Fruit fly (Drosophila melanogaster) whole organism, embryonic: Measurements from ENCODE around the gene CG7945.
A peak's percentile ranks its signal among the peaks of the same experiment; 100 is the strongest.

ENCODE experiments used
- ATbp ChIP-seq: fragments of 200-800 bp; sonication (Bioruptor generic); optimal IDR thresholded peaks from 2 replicates; lab custom pipeline; 2017; ENCODE audit warnings: missing biosample characterization, mild to moderate bottlenecking, missing genetic modification characterization, missing genetic modification reagents
- Atf-2 ChIP-seq: fragments of 200-800 bp; sonication (Bioruptor generic); optimal IDR thresholded peaks from 2 replicates; lab custom pipeline; 2016; ENCODE audit warnings: missing biosample characterization, missing genetic modification characterization
- Atf3 ChIP-seq: fragments of 200-800 bp; sonication (Bioruptor generic); optimal IDR thresholded peaks from 3 replicates; lab custom pipeline; 2016; ENCODE audit warnings: missing biosample characterization, missing genetic modification characterization
- BEAF-32 ChIP-seq: fragments of 200-800 bp; sonication (Bioruptor generic); optimal IDR thresholded peaks from 3 replicates; lab custom pipeline; 2017; ENCODE audit warnings: missing biosample characterization, missing genetic modification characterization, mild to moderate bottlenecking, moderate library complexity, missing genetic modification reagents
- Blimp-1 ChIP-seq: fragments of 200-800 bp; sonication (Bioruptor generic); optimal IDR thresholded peaks from 3 replicates; lab custom pipeline; 2018; ENCODE audit warnings: missing biosample characterization, missing genetic modification characterization, mild to moderate bottlenecking, moderate library complexity, missing genetic modification reagents
- CG1024 ChIP-seq: fragments of 200-800 bp; sonication (Bioruptor generic); IDR thresholded peaks from 2 replicates; pipeline ENCODE4 v1.3.6; 2022; ENCODE audit warnings: missing biosample characterization, missing genetic modification characterization
- CG10462 ChIP-seq: fragments of 200-800 bp; sonication (Bioruptor generic); optimal IDR thresholded peaks from 2 replicates; lab custom pipeline; 2016; ENCODE audit warnings: missing biosample characterization, missing genetic modification characterization
- CG11695 ChIP-seq: fragments of 200-800 bp; sonication (Bioruptor generic); IDR thresholded peaks from 3 replicates; pipeline ENCODE4 v1.3.6; 2022; ENCODE audit warnings: missing biosample characterization, missing genetic modification characterization
- CG12155 ChIP-seq: fragments of 200-800 bp; sonication (Bioruptor generic); optimal IDR thresholded peaks from 3 replicates; lab custom pipeline; 2016; ENCODE audit warnings: missing biosample characterization, missing genetic modification characterization
- CG12299 ChIP-seq: fragments of 200-800 bp; sonication (Bioruptor generic); optimal IDR thresholded peaks from 2 replicates; lab custom pipeline; 2018; ENCODE audit warnings: missing biosample characterization, mild to moderate bottlenecking, missing genetic modification characterization
- CG12744 ChIP-seq: fragments of 200-800 bp; sonication (Bioruptor generic); optimal IDR thresholded peaks from 2 replicates; lab custom pipeline; 2016; ENCODE audit warnings: missing biosample characterization, missing genetic modification characterization
- CG14667 ChIP-seq: fragments of 200-800 bp; sonication (Bioruptor generic); IDR thresholded peaks from 2 replicates; pipeline ENCODE4 v1.3.6; 2022; ENCODE audit warnings: missing biosample characterization, missing genetic modification characterization
- CG18764 ChIP-seq: fragments of 200-800 bp; sonication (Bioruptor generic); optimal IDR thresholded peaks from 3 replicates; lab custom pipeline; 2016; ENCODE audit warnings: missing biosample characterization, missing genetic modification characterization
- CG2116 ChIP-seq: fragments of 200-800 bp; sonication (Bioruptor generic); optimal IDR thresholded peaks from 3 replicates; lab custom pipeline; 2018; ENCODE audit warnings: missing biosample characterization, mild to moderate bottlenecking, missing genetic modification characterization
- CG2889 ChIP-seq: fragments of 200-800 bp; sonication (Bioruptor generic); IDR thresholded peaks from 3 replicates; pipeline ENCODE4 v1.3.6; 2022; ENCODE audit warnings: missing biosample characterization, missing genetic modification characterization
- CG3065 ChIP-seq: fragments of 200-800 bp; sonication (Bioruptor generic); optimal IDR thresholded peaks from 2 replicates; lab custom pipeline; 2016; ENCODE audit warnings: missing biosample characterization, missing genetic modification characterization
- CG31388 ChIP-seq: fragments of 200-800 bp; sonication (Bioruptor generic); optimal IDR thresholded peaks from 2 replicates; lab custom pipeline; 2016; ENCODE audit warnings: missing biosample characterization, missing genetic modification characterization
- CG34376 ChIP-seq: fragments of 200-800 bp; sonication (Bioruptor generic); optimal IDR thresholded peaks from 2 replicates; lab custom pipeline; 2018; ENCODE audit warnings: missing biosample characterization, mild to moderate bottlenecking, missing genetic modification characterization
- CG34422 ChIP-seq: fragments of 200-800 bp; sonication (Bioruptor generic); IDR thresholded peaks from 3 replicates; pipeline ENCODE4 v1.3.6; 2022; ENCODE audit warnings: missing biosample characterization, missing genetic modification characterization
- CG6765 ChIP-seq: fragments of 200-800 bp; sonication (Bioruptor generic); optimal IDR thresholded peaks from 3 replicates; lab custom pipeline; 2017; ENCODE audit warnings: missing biosample characterization, mild to moderate bottlenecking, missing genetic modification characterization
- CG6813 ChIP-seq: fragments of 200-800 bp; sonication (Bioruptor generic); optimal IDR thresholded peaks from 2 replicates; lab custom pipeline; 2017; ENCODE audit warnings: missing biosample characterization, missing genetic modification characterization, mild to moderate bottlenecking, moderate library complexity, missing genetic modification reagents
- CG9876 ChIP-seq: fragments of 200-800 bp; sonication (Bioruptor generic); optimal IDR thresholded peaks from 2 replicates; lab custom pipeline; 2016; ENCODE audit warnings: missing biosample characterization, missing genetic modification characterization
- CHES-1-like ChIP-seq: fragments of 200-800 bp; sonication (Bioruptor generic); optimal IDR thresholded peaks from 2 replicates; lab custom pipeline; 2016; ENCODE audit warnings: missing biosample characterization, missing genetic modification characterization
- CoRest ChIP-seq: fragments of 200-800 bp; sonication (Bioruptor generic); optimal IDR thresholded peaks from 3 replicates; lab custom pipeline; 2018; ENCODE audit warnings: missing biosample characterization, mild to moderate bottlenecking, missing genetic modification characterization, moderate library complexity
- Dek ChIP-seq: fragments of 200-800 bp; sonication (Bioruptor generic); optimal IDR thresholded peaks from 3 replicates; lab custom pipeline; 2019; ENCODE audit warnings: missing biosample characterization, mild to moderate bottlenecking, missing genetic modification characterization, moderate library complexity
- Dip2 ChIP-seq: fragments of 200-800 bp; sonication (Bioruptor generic); IDR thresholded peaks from 2 replicates; pipeline ENCODE4 v1.3.6; 2022; ENCODE audit warnings: missing biosample characterization, missing genetic modification characterization
- E2f2 ChIP-seq: fragments of 200-800 bp; sonication (Bioruptor generic); IDR thresholded peaks from 2 replicates; pipeline ENCODE4 v1.3.6; 2022; ENCODE audit warnings: missing biosample characterization, missing genetic modification characterization
- Elba2 ChIP-seq: fragments of 200-800 bp; sonication (Bioruptor generic); optimal IDR thresholded peaks from 3 replicates; lab custom pipeline; 2016; ENCODE audit warnings: missing biosample characterization, missing genetic modification characterization
- Ets97D ChIP-seq: fragments of 200-800 bp; sonication (Bioruptor generic); optimal IDR thresholded peaks from 3 replicates; lab custom pipeline; 2016; ENCODE audit warnings: missing biosample characterization, missing genetic modification characterization
- NC2α ChIP-seq: fragments of 200-800 bp; sonication (Bioruptor generic); optimal IDR thresholded peaks from 2 replicates; lab custom pipeline; 2016; ENCODE audit warnings: missing biosample characterization, missing genetic modification characterization
- Side ChIP-seq: fragments of 200-800 bp; sonication (Bioruptor generic); optimal IDR thresholded peaks from 2 replicates; lab custom pipeline; 2016; ENCODE audit warnings: missing biosample characterization, missing genetic modification characterization
- Sry-β ChIP-seq: fragments of 200-800 bp; sonication (Bioruptor generic); optimal IDR thresholded peaks from 2 replicates; lab custom pipeline; 2018; ENCODE audit warnings: missing biosample characterization, mild to moderate bottlenecking, missing genetic modification characterization, moderate library complexity
- Trl ChIP-seq, 3 experiments: fragments of >200 bp in 2 of 3; fragments of 200-800 bp in 1 of 3; sonication (Bioruptor generic) in 1 of 3; optimal IDR thresholded peaks; 2 replicates in 1 of 3; 3 replicates in 2 of 3; lab custom pipeline; 2016 to 2017; ENCODE audit warnings: missing biosample characterization in 1 of 3, missing genetic modification characterization in 1 of 3
- chn ChIP-seq: fragments of 200-800 bp; sonication (Bioruptor generic); optimal IDR thresholded peaks from 2 replicates; lab custom pipeline; 2016; ENCODE audit warnings: missing biosample characterization, missing genetic modification characterization
- fu2 ChIP-seq: fragments of 200-800 bp; sonication (Bioruptor generic); optimal IDR thresholded peaks from 2 replicates; lab custom pipeline; 2016; ENCODE audit warnings: missing biosample characterization, missing genetic modification characterization
- gsb-n ChIP-seq: fragments of 200-800 bp; sonication (Bioruptor generic); optimal IDR thresholded peaks from 3 replicates; lab custom pipeline; 2018; ENCODE audit warnings: missing biosample characterization, mild to moderate bottlenecking, missing genetic modification characterization
- jing ChIP-seq: fragments of 200-800 bp; sonication (Bioruptor generic); optimal IDR thresholded peaks from 2 replicates; lab custom pipeline; 2018; ENCODE audit warnings: missing biosample characterization, mild to moderate bottlenecking, missing genetic modification characterization
- jumu ChIP-seq: fragments of 200-800 bp; sonication (Bioruptor generic); optimal IDR thresholded peaks from 3 replicates; lab custom pipeline; 2016; ENCODE audit warnings: missing biosample characterization, missing genetic modification characterization
- klu ChIP-seq: fragments of 200-800 bp; sonication (Bioruptor generic); IDR thresholded peaks from 2 replicates; pipeline ENCODE4 v1.3.6; 2022; ENCODE audit warnings: missing biosample characterization, missing genetic modification characterization
- lola ChIP-seq, 3 experiments: fragments of >200 bp in 2 of 3; fragments of 200-800 bp in 1 of 3; sonication (Bioruptor generic) in 1 of 3; optimal IDR thresholded peaks; 2 replicates each; lab custom pipeline; 2017 to 2019; ENCODE audit warnings: missing biosample characterization in 3 of 3, missing genetic modification characterization in 3 of 3, mild to moderate bottlenecking in 1 of 3, moderate library complexity in 1 of 3
- nerfin-1 ChIP-seq: fragments of 200-800 bp; sonication (Bioruptor generic); optimal IDR thresholded peaks from 3 replicates; lab custom pipeline; 2019; ENCODE audit warnings: missing biosample characterization, mild to moderate bottlenecking, missing genetic modification characterization, moderate library complexity
- p53 ChIP-seq: fragments of 200-800 bp; sonication (Bioruptor generic); optimal IDR thresholded peaks from 2 replicates; lab custom pipeline; 2016; ENCODE audit warnings: missing biosample characterization, missing genetic modification characterization
- psq ChIP-seq: fragments of 200-800 bp; sonication (Bioruptor generic); optimal IDR thresholded peaks from 2 replicates; lab custom pipeline; 2017; ENCODE audit warnings: missing biosample characterization, missing genetic modification characterization
- schlank ChIP-seq: fragments of 200-800 bp; sonication (Bioruptor generic); optimal IDR thresholded peaks from 2 replicates; lab custom pipeline; 2018; ENCODE audit warnings: missing biosample characterization, mild to moderate bottlenecking, missing genetic modification characterization
- sens ChIP-seq: fragments of 200-800 bp; sonication (Bioruptor generic); peaks from one replicate; lab custom pipeline; 2016; ENCODE audit warnings: missing biosample characterization, missing genetic modification characterization
- sqz ChIP-seq: fragments of 200-800 bp; sonication (Bioruptor generic); optimal IDR thresholded peaks from 3 replicates; lab custom pipeline; 2018; ENCODE audit warnings: missing biosample characterization, mild to moderate bottlenecking, missing genetic modification characterization
- sr ChIP-seq: fragments of 200-800 bp; sonication (Bioruptor generic); IDR thresholded peaks from 3 replicates; pipeline ENCODE4 v1.3.6; 2022; ENCODE audit warnings: missing biosample characterization, missing genetic modification characterization
- tin ChIP-seq: fragments of 200-800 bp; sonication (Bioruptor generic); optimal IDR thresholded peaks from 3 replicates; lab custom pipeline; 2016; ENCODE audit warnings: missing biosample characterization, missing genetic modification characterization
- ttk ChIP-seq: fragments of 200-800 bp; sonication (Bioruptor generic); IDR thresholded peaks from 2 replicates; pipeline ENCODE4 v2.1.2; 2022; ENCODE audit warnings: missing biosample characterization, missing genetic modification characterization
- usp ChIP-seq: fragments of >200 bp; optimal IDR thresholded peaks from 2 replicates; lab custom pipeline; 2017; ENCODE audit warnings: missing biosample characterization, missing genetic modification characterization

Gene CG7945

dm6 chr3L:15537916-15538581 is 14.1 kb upstream of the CG7945 start (continued):
- TF ChIP-seq jumu (peak; percentile 1), CG12155 (GFP tag; lab: Kevin White, UChicago) (peak; percentile 54), Dip2 (GFP tag; lab: Robert Waterston, UW) (no peak), CG18764 (GFP tag; lab: Kevin White, UChicago) (no peak), NC2α (GFP tag; lab: Kevin White, UChicago) (no peak), sens (GFP tag; lab: Kevin White, UChicago) (peak; percentile 96), usp (GFP tag; lab: Kevin White, UChicago) (no peak), Blimp-1 (peak; percentile 68), fu2 (GFP tag; lab: Kevin White, UChicago) (peak; percentile 16), Elba2 (GFP tag; lab: Kevin White, UChicago) (no peak), p53 (GFP tag; lab: Kevin White, UChicago) (no peak), CG3065 (GFP tag; lab: Kevin White, UChicago) (no peak), CG12744 (GFP tag; lab: Kevin White, UChicago) (no peak), jing (GFP tag; lab: Kevin White, UChicago) (peak; percentile 23), CG11695 (GFP tag; lab: Robert Waterston, UW) (peak; percentile 73; the same call in 2 of the 3 replicates), Dek (tag; lab: Kevin White, UChicago) (peak; percentile 43), tin (peak; percentile 48), sr (no peak), sqz (GFP tag; lab: Kevin White, UChicago) (peak; percentile 32), Side (GFP tag; lab: Kevin White, UChicago) (no peak), CG9876 (no peak), Ets97D (GFP tag; lab: Kevin White, UChicago) (no peak), Sry-β (no peak), klu (GFP tag; lab: Robert Waterston, UW) (peak; percentile 44; the same call in 1 of the 2 replicates), CG14667 (GFP tag; lab: Robert Waterston, UW) (no peak), CHES-1-like (GFP tag; lab: Kevin White, UChicago) (peak; percentile 7), CG6765 (GFP tag; lab: Kevin White, UChicago) (no peak), lola (GFP tag; optimal IDR thresholded peaks at IDR 0.05; lab: Kevin White, UChicago) (peak in 1 of 3 experiments; percentile 76), ATbp (GFP tag; lab: Kevin White, UChicago) (peak; percentile 54), gsb-n (tag; lab: Kevin White, UChicago) (peak; percentile 64), CG34376 (no peak), BEAF-32 (GFP tag; lab: Kevin White, UChicago) (no peak), CG1024 (0 out of 2 replicates have a peak, but pooled peaks have one; percentile 17), CG6813 (GFP tag; lab: Kevin White, UChicago) (peak; percentile 24), ttk (no peak), Atf-2 (peak; percentile 33), CG2889 (no peak), CoRest (tag; lab: Kevin White, UChicago) (peak; percentile 81), Atf3 (GFP tag; lab: Kevin White, UChicago) (no peak), psq (no peak), E2f2 (no peak), CG31388 (GFP tag; lab: Kevin White, UChicago) (no peak), CG34422 (no peak), CG12299 (tag; lab: Kevin White, UChicago) (no peak), chn (GFP tag; lab: Kevin White, UChicago) (peak; percentile 19), schlank (tag; lab: Kevin White, UChicago) (no peak), nerfin-1 (tag; lab: Kevin White, UChicago) (peak; percentile 58), CG2116 (peak; percentile 14), Trl (optimal IDR thresholded peaks at IDR 0.05; lab: Kevin White, UChicago) (no peak), Trl (GFP tag; optimal IDR thresholded peaks at IDR 0.05; lab: Kevin White, UChicago) (peak; percentile 52), CG10462 (GFP tag; lab: Kevin White, UChicago) (peak; percentile 35)
